Worm (Caenorhabditis elegans): ENCODE data around the gene F46C5.10.

ce11 chrII:8813659-8814058, 5.2 kb downstream of the F46C5.10 start:
- TF ChIP-seq ama-1 (optimal IDR thresholded peaks at IDR 0.05) (no peak), snpc-4 (tag; optimal IDR thresholded peaks at IDR 0.05) (no peak)
